Fruit fly (Drosophila melanogaster) whole organism, embryonic: Measurements from ENCODE around the gene dpr15.
A peak's percentile ranks its signal among the peaks of the same experiment; 100 is the strongest.

Experiments
- CG1024 ChIP-seq: fragments of 200-800 bp; sonication (Bioruptor generic); IDR thresholded peaks from 2 replicates; pipeline ENCODE4 v1.3.6; 2022; ENCODE audit warnings: missing biosample characterization, missing genetic modification characterization
- CG10431 ChIP-seq: fragments of 200-800 bp; sonication (Bioruptor generic); optimal IDR thresholded peaks from 3 replicates; lab custom pipeline; 2018; ENCODE audit warnings: missing biosample characterization, mild to moderate bottlenecking, missing genetic modification characterization
- CG10462 ChIP-seq: fragments of 200-800 bp; sonication (Bioruptor generic); optimal IDR thresholded peaks from 2 replicates; lab custom pipeline; 2016; ENCODE audit warnings: missing biosample characterization, missing genetic modification characterization
- CG12155 ChIP-seq: fragments of 200-800 bp; sonication (Bioruptor generic); optimal IDR thresholded peaks from 3 replicates; lab custom pipeline; 2016; ENCODE audit warnings: missing biosample characterization, missing genetic modification characterization
- CG14014 ChIP-seq: fragments of 200-800 bp; sonication (Bioruptor generic); IDR thresholded peaks from 2 replicates; pipeline ENCODE4 v1.3.6; 2022; ENCODE audit warnings: missing biosample characterization, missing genetic modification characterization
- CG16779 ChIP-seq: fragments of 200-800 bp; sonication (Bioruptor generic); IDR thresholded peaks from 2 replicates; pipeline ENCODE4 v1.3.6; 2022; ENCODE audit warnings: missing biosample characterization, missing genetic modification characterization
- CG17186 ChIP-seq: fragments of 200-800 bp; sonication (Bioruptor generic); optimal IDR thresholded peaks from 3 replicates; lab custom pipeline; 2017; ENCODE audit warnings: missing biosample characterization, missing genetic modification reagents, missing genetic modification characterization
- CG17912 ChIP-seq: fragments of 200-800 bp; sonication (Bioruptor generic); optimal IDR thresholded peaks from 2 replicates; lab custom pipeline; 2018; ENCODE audit warnings: missing biosample characterization, mild to moderate bottlenecking, missing genetic modification characterization
- CG18011 ChIP-seq: fragments of 200-800 bp; sonication (Bioruptor generic); optimal IDR thresholded peaks from 2 replicates; lab custom pipeline; 2017; ENCODE audit warnings: missing biosample characterization, missing genetic modification characterization, mild to moderate bottlenecking, moderate library complexity, missing genotype
- CG2120 ChIP-seq: fragments of 200-800 bp; sonication (Bioruptor generic); optimal IDR thresholded peaks from 3 replicates; lab custom pipeline; 2016; ENCODE audit warnings: missing biosample characterization, missing genetic modification characterization
- CG30403 ChIP-seq: fragments of 200-800 bp; sonication (Bioruptor generic); optimal IDR thresholded peaks from 3 replicates; lab custom pipeline; 2016; ENCODE audit warnings: missing biosample characterization, missing genetic modification characterization
- CG3065 ChIP-seq: fragments of 200-800 bp; sonication (Bioruptor generic); optimal IDR thresholded peaks from 2 replicates; lab custom pipeline; 2016; ENCODE audit warnings: missing biosample characterization, missing genetic modification characterization
- CG4730 ChIP-seq: fragments of 200-800 bp; sonication (Bioruptor generic); IDR thresholded peaks from 2 replicates; pipeline ENCODE4 v1.3.6; 2022; ENCODE audit warnings: missing biosample characterization, missing genetic modification characterization
- CG5180 ChIP-seq: fragments of 200-800 bp; sonication (Bioruptor generic); optimal IDR thresholded peaks from 3 replicates; lab custom pipeline; 2017; ENCODE audit warnings: missing biosample characterization, missing genetic modification characterization, mild to moderate bottlenecking, moderate library complexity, missing genetic modification reagents
- CG6175 ChIP-seq: fragments of 200-800 bp; sonication (Bioruptor generic); IDR thresholded peaks from 3 replicates; pipeline ENCODE4 v1.3.6; 2022; ENCODE audit warnings: missing biosample characterization, missing genetic modification characterization
- CG7839 ChIP-seq: fragments of 200-800 bp; sonication (Bioruptor generic); optimal IDR thresholded peaks from 3 replicates; lab custom pipeline; 2018; ENCODE audit warnings: missing biosample characterization, mild to moderate bottlenecking, missing genetic modification characterization, moderate library complexity
- CG8944 ChIP-seq: fragments of 200-800 bp; sonication (Bioruptor generic); optimal IDR thresholded peaks from 3 replicates; lab custom pipeline; 2016; ENCODE audit warnings: missing biosample characterization, missing genetic modification characterization
- CG9215 ChIP-seq: fragments of 200-800 bp; sonication (Bioruptor generic); IDR thresholded peaks from 2 replicates; pipeline ENCODE4 v1.3.6; 2022; ENCODE audit warnings: missing biosample characterization, missing genetic modification characterization
- CG9876 ChIP-seq: fragments of 200-800 bp; sonication (Bioruptor generic); optimal IDR thresholded peaks from 2 replicates; lab custom pipeline; 2016; ENCODE audit warnings: missing biosample characterization, missing genetic modification characterization
- CHES-1-like ChIP-seq: fragments of 200-800 bp; sonication (Bioruptor generic); optimal IDR thresholded peaks from 2 replicates; lab custom pipeline; 2016; ENCODE audit warnings: missing biosample characterization, missing genetic modification characterization
- Dad ChIP-seq: fragments of 200-800 bp; sonication (Bioruptor generic); optimal IDR thresholded peaks from 3 replicates; lab custom pipeline; 2016; ENCODE audit warnings: missing biosample characterization, missing genetic modification characterization
- ERR ChIP-seq: fragments of 200-800 bp; sonication (Bioruptor generic); optimal IDR thresholded peaks from 2 replicates; lab custom pipeline; 2016; ENCODE audit warnings: missing biosample characterization, missing genetic modification characterization
- GATAe ChIP-seq: fragments of 200-800 bp; sonication (Bioruptor generic); conservative IDR thresholded peaks from 2 replicates; pipeline ENCODE4 v1.3.6; 2022; ENCODE audit warnings: missing biosample characterization, missing genetic modification characterization
- Gsc ChIP-seq: fragments of 200-800 bp; sonication (Bioruptor generic); IDR thresholded peaks from 2 replicates; pipeline ENCODE4 v1.3.6; 2022; ENCODE audit warnings: missing biosample characterization, missing genetic modification characterization
- H2.0 ChIP-seq: fragments of 200-800 bp; sonication (Bioruptor generic); IDR thresholded peaks from 2 replicates; pipeline ENCODE4 v1.3.6; 2022; ENCODE audit warnings: missing biosample characterization, missing genetic modification characterization
- HHEX ChIP-seq: fragments of 200-800 bp; sonication (Bioruptor generic); optimal IDR thresholded peaks from 3 replicates; lab custom pipeline; 2017; ENCODE audit warnings: missing biosample characterization, mild to moderate bottlenecking, missing genetic modification characterization, missing genetic modification reagents
- HLH54F ChIP-seq: fragments of 200-800 bp; sonication (Bioruptor generic); optimal IDR thresholded peaks from 3 replicates; lab custom pipeline; 2016; ENCODE audit warnings: missing biosample characterization, missing genetic modification characterization
- HmgD ChIP-seq: fragments of 200-800 bp; sonication (Bioruptor generic); optimal IDR thresholded peaks from 3 replicates; lab custom pipeline; 2016; ENCODE audit warnings: missing biosample characterization, missing genetic modification characterization
- HmgZ ChIP-seq: fragments of 200-800 bp; sonication (Bioruptor generic); optimal IDR thresholded peaks from 2 replicates; lab custom pipeline; 2018; ENCODE audit warnings: missing biosample characterization, mild to moderate bottlenecking, missing genetic modification characterization
- Hr51 ChIP-seq, 2 experiments: fragments of 200-800 bp; sonication (Bioruptor generic); optimal IDR thresholded peaks; 2 replicates in 1 of 2; 3 replicates in 1 of 2; lab custom pipeline; 2016 to 2018; ENCODE audit warnings: missing biosample characterization in 2 of 2, missing genetic modification characterization in 2 of 2, mild to moderate bottlenecking in 1 of 2, moderate library complexity in 1 of 2
- Max ChIP-seq: fragments of 200-800 bp; sonication (Bioruptor generic); optimal IDR thresholded peaks from 2 replicates; lab custom pipeline; 2016; ENCODE audit warnings: missing biosample characterization, mild to moderate bottlenecking, missing genetic modification characterization
- Nf-YC ChIP-seq: fragments of 200-800 bp; optimal IDR thresholded peaks from 3 replicates; lab custom pipeline; 2019; ENCODE audit warnings: missing biosample characterization, mild to moderate bottlenecking, missing genetic modification characterization, moderate library complexity
- Optix ChIP-seq: fragments of 200-800 bp; sonication (Bioruptor generic); IDR thresholded peaks from 3 replicates; pipeline ENCODE4 v1.3.6; 2022; ENCODE audit warnings: missing biosample characterization, missing genetic modification characterization
- Usf ChIP-seq: fragments of 200-800 bp; sonication (Bioruptor generic); optimal IDR thresholded peaks from 2 replicates; lab custom pipeline; 2017; ENCODE audit warnings: missing genotype, missing biosample characterization, missing genetic modification characterization
- ase ChIP-seq: fragments of 200-800 bp; sonication (Bioruptor generic); IDR thresholded peaks from 3 replicates; pipeline ENCODE4 v1.3.6; 2022; ENCODE audit warnings: missing biosample characterization, missing genetic modification characterization
- cato ChIP-seq: fragments of 200-800 bp; sonication (Bioruptor generic); optimal IDR thresholded peaks from 2 replicates; lab custom pipeline; 2016; ENCODE audit warnings: missing biosample characterization, missing genetic modification characterization, borderline replicate concordance
- cg ChIP-seq: fragments of 200-800 bp; sonication (Bioruptor generic); optimal IDR thresholded peaks from 3 replicates; lab custom pipeline; 2019; ENCODE audit warnings: missing biosample characterization, mild to moderate bottlenecking, missing genetic modification characterization, moderate library complexity
- ewg ChIP-seq: fragments of 200-800 bp; sonication (Bioruptor generic); optimal IDR thresholded peaks from 3 replicates; lab custom pipeline; 2017; ENCODE audit warnings: mild to moderate bottlenecking, missing biosample characterization, missing genetic modification reagents, missing genetic modification characterization
- eyg ChIP-seq: fragments of 200-800 bp; sonication (Bioruptor generic); optimal IDR thresholded peaks from 3 replicates; lab custom pipeline; 2016; ENCODE audit warnings: missing biosample characterization, missing genetic modification characterization
- fd102C ChIP-seq: fragments of 200-800 bp; sonication (Bioruptor generic); optimal IDR thresholded peaks from 2 replicates; lab custom pipeline; 2018; ENCODE audit warnings: missing biosample characterization, mild to moderate bottlenecking, missing genetic modification characterization, moderate library complexity
- fu2 ChIP-seq: fragments of 200-800 bp; sonication (Bioruptor generic); optimal IDR thresholded peaks from 2 replicates; lab custom pipeline; 2016; ENCODE audit warnings: missing biosample characterization, missing genetic modification characterization
- gfzf ChIP-seq: fragments of 200-800 bp; sonication (Bioruptor generic); optimal IDR thresholded peaks from 2 replicates; lab custom pipeline; 2016; ENCODE audit warnings: missing biosample characterization, mild to moderate bottlenecking, missing genetic modification characterization, moderate library complexity
- lab ChIP-seq: fragments of 200-800 bp; sonication (Bioruptor generic); optimal IDR thresholded peaks from 3 replicates; lab custom pipeline; 2017; ENCODE audit warnings: missing biosample characterization, missing genetic modification characterization, mild to moderate bottlenecking, moderate library complexity, missing genetic modification reagents
- nom ChIP-seq: fragments of 200-800 bp; sonication (Bioruptor generic); optimal IDR thresholded peaks from 2 replicates; lab custom pipeline; 2017; ENCODE audit warnings: missing biosample characterization, missing genetic modification characterization, mild to moderate bottlenecking, moderate library complexity, missing genetic modification reagents
- otp ChIP-seq: fragments of 200-800 bp; sonication (Bioruptor generic); IDR thresholded peaks from 3 replicates; pipeline ENCODE4, ENCODE4 v1.3.6; 2022; ENCODE audit warnings: missing biosample characterization, missing genetic modification characterization
- p53 ChIP-seq: fragments of 200-800 bp; sonication (Bioruptor generic); optimal IDR thresholded peaks from 2 replicates; lab custom pipeline; 2016; ENCODE audit warnings: missing biosample characterization, missing genetic modification characterization
- repo ChIP-seq: fragments of 200-800 bp; sonication (Bioruptor generic); optimal IDR thresholded peaks from 2 replicates; lab custom pipeline; 2016; ENCODE audit warnings: missing biosample characterization, missing genetic modification characterization
- run ChIP-seq: fragments of 200-800 bp; sonication (Bioruptor generic); optimal IDR thresholded peaks from 3 replicates; lab custom pipeline; 2018; ENCODE audit warnings: missing biosample characterization, mild to moderate bottlenecking, missing genetic modification characterization
- slou ChIP-seq: fragments of 200-800 bp; sonication (Bioruptor generic); optimal IDR thresholded peaks from 3 replicates; lab custom pipeline; 2016; ENCODE audit warnings: missing biosample characterization, missing genetic modification characterization
- tin ChIP-seq: fragments of 200-800 bp; sonication (Bioruptor generic); optimal IDR thresholded peaks from 3 replicates; lab custom pipeline; 2016; ENCODE audit warnings: missing biosample characterization, missing genetic modification characterization
- tll ChIP-seq, 2 experiments: fragments of 200-800 bp in 1 of 2; fragments of >200 bp in 1 of 2; sonication (Bioruptor generic) in 1 of 2; optimal IDR thresholded peaks; 2 replicates each; lab custom pipeline; 2017 to 2019; ENCODE audit warnings: missing biosample characterization in 2 of 2, missing genetic modification characterization in 2 of 2, mild to moderate bottlenecking in 1 of 2, moderate library complexity in 1 of 2

dpr15 gene

dm6 chr3R:12121161-12121560 lies 37.2 kb downstream of the dpr15 start (continued):
- TF ChIP-seq CG10462 (GFP tag; lab: Kevin White, UChicago) (peak; percentile 60), CG12155 (GFP tag; lab: Kevin White, UChicago) (peak; percentile 79), CG2120 (GFP tag; lab: Kevin White, UChicago) (peak; percentile 73), CG3065 (GFP tag; lab: Kevin White, UChicago) (peak; percentile 85), CG4730 (GFP tag; lab: Robert Waterston, UW) (peak; percentile 90), H2.0 (peak; percentile 94), CG9215 (peak; percentile 84), HLH54F (peak; percentile 88), CG14014 (peak; percentile 90), slou (peak; percentile 97), tll (GFP tag; optimal IDR thresholded peaks at IDR 0.05; lab: Kevin White, UChicago) (peak in 1 of 2 experiments; percentile 29), lab (GFP tag; lab: Kevin White, UChicago) (peak; percentile 90), Gsc (GFP tag; lab: Robert Waterston, UW) (peak; percentile 82), Optix (peak; percentile 94), Hr51 (GFP tag; optimal IDR thresholded peaks at IDR 0.05; lab: Kevin White, UChicago) (peak; percentile 64 to 89), Usf (peak; percentile 82), fd102C (peak; percentile 81), CG8944 (peak; percentile 88), Nf-YC (tag; lab: Kevin White, UChicago) (peak; percentile 46), CG30403 (GFP tag; lab: Kevin White, UChicago) (peak; percentile 91), CG17912 (peak; percentile 86), fu2 (peak; percentile 91), ewg (GFP tag; lab: Kevin White, UChicago) (peak; percentile 86), Max (GFP tag; lab: Kevin White, UChicago) (peak; percentile 78), CG17186 (GFP tag; lab: Kevin White, UChicago) (peak; percentile 51), CG6175 (GFP tag; lab: Robert Waterston, UW) (peak; percentile 93), eyg (GFP tag; lab: Kevin White, UChicago) (peak; percentile 88), Dad (GFP tag; lab: Kevin White, UChicago) (peak; percentile 88), CHES-1-like (GFP tag; lab: Kevin White, UChicago) (peak; percentile 81), nom (no peak), otp (GFP tag; lab: Robert Waterston, UW) (peak; percentile 96), HmgD (GFP tag; lab: Kevin White, UChicago) (peak; percentile 93), CG1024 (GFP tag; lab: Robert Waterston, UW) (peak; percentile 92), CG16779 (peak; percentile 95), ase (peak; percentile 96), CG9876 (GFP tag; lab: Kevin White, UChicago) (peak; percentile 96), GATAe (peak; percentile 75), HHEX (GFP tag; lab: Kevin White, UChicago) (peak; percentile 93), tin (GFP tag; lab: Kevin White, UChicago) (peak; percentile 89), CG7839 (peak; percentile 84), CG10431 (GFP tag; lab: Kevin White, UChicago) (peak; percentile 68), cato (GFP tag; lab: Kevin White, UChicago) (peak; percentile 91), ERR (GFP tag; lab: Kevin White, UChicago) (peak; percentile 66), HmgZ (peak; percentile 79), p53 (GFP tag; lab: Kevin White, UChicago) (peak; percentile 96), repo (peak; percentile 86), CG5180 (GFP tag; lab: Kevin White, UChicago) (peak; percentile 81), run (tag; lab: Kevin White, UChicago) (no peak), cg (GFP tag; lab: Kevin White, UChicago) (no peak), CG18011 (GFP tag; lab: Kevin White, UChicago) (peak; percentile 98), gfzf (GFP tag; lab: Kevin White, UChicago) (no peak)
